Fruit fly (Drosophila melanogaster) Kc167 (cell line): ENCODE measurements around the gene Adi1.

Experiments
- Myc ChIP-seq: fragments of >200 bp; optimal IDR thresholded peaks from 2 replicates; lab custom pipeline; 2017; ENCODE audit warnings: missing external identifiers
- Sin3A ChIP-seq: fragments of >200 bp; optimal IDR thresholded peaks from 2 replicates; lab custom pipeline; 2018; ENCODE audit warnings: missing external identifiers
- h ChIP-seq: fragments of >200 bp; optimal IDR thresholded peaks from 3 replicates; lab custom pipeline; 2018; ENCODE audit warnings: missing external identifiers
- insv ChIP-seq: fragments of >200 bp; optimal IDR thresholded peaks from 3 replicates; lab custom pipeline; 2018; ENCODE audit warnings: missing external identifiers
- psq ChIP-seq: fragments of >200 bp; optimal IDR thresholded peaks from 2 replicates; lab custom pipeline; 2017; ENCODE audit warnings: missing external identifiers
- ttk ChIP-seq: sonication (Bioruptor generic); optimal IDR thresholded peaks from 2 replicates; lab custom pipeline; 2017; ENCODE audit warnings: missing external identifiers

Adi1 gene

DNA sequence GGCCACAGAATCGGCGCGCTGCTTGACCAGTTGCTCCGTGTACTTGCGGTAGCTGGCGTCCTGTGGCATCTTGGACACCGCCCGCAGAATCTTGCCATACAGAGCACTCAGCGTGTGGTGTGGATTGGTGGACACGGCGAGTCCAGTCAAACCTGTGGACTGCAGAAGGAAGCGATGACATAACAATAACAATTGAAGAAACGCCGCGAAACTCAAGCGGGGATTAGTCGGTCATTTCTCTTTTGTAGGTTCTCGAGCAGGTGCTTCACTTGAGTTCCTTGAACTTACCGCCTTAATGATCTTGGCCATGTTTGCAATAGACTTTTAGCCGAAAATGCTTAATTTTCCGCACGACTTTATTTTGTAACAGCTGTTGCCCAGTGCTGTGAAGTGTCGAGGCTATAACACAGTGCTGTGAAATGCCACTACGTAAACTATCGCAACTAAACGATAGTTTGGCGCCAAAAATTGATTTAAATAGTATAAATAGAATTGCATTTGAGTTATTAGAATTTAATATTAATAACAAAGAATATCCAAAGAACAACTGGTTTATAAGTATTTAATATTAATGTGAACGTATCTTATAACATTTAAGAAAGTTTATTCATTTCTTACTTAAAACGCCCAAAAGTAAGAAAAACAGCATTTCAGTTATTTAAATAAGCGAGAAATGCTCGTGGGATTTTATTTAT lies 30.7 kb downstream of the Adi1 start, which contains the start of gene ND-13B:
TSS of gene ND-13B (minus strand) at position 400 of the 695 bp plus-strand sequence.
- TF ChIP-seq h (lab: Kevin White, UChicago) (no peak), Myc (lab: Kevin White, UChicago) (no peak), insv (no peak), ttk (lab: Kevin White, UChicago) (no peak), psq (lab: Kevin White, UChicago) (no peak), Sin3A (lab: Kevin White, UChicago) (no peak)

- TF ChIP-seq h (lab: Kevin White, UChicago), result no peak
- TF ChIP-seq ttk (lab: Kevin White, UChicago), result no peak
- no peak for TF ChIP-seq insv
- TF ChIP-seq psq (lab: Kevin White, UChicago), result no peak
- TF ChIP-seq Sin3A (lab: Kevin White, UChicago), result no peak
- TF ChIP-seq Myc (lab: Kevin White, UChicago), result no peak
Measured at dm6 chr3L:10696635-10697412, 33.6 kb downstream of the Adi1 start, which contains the start of gene NijA. Gene NijA, minus strand, starts transcription at chr3L:10696877.

- no peak for TF ChIP-seq Myc (lab: Kevin White, UChicago)
- TF ChIP-seq h (lab: Kevin White, UChicago), result no peak
- no peak for TF ChIP-seq ttk (lab: Kevin White, UChicago)
- TF ChIP-seq psq (lab: Kevin White, UChicago), result no peak
- no peak for TF ChIP-seq Sin3A (lab: Kevin White, UChicago)
- TF ChIP-seq insv, result no peak
Measured at dm6 chr3L:10697413-10698118, 34.4 kb downstream of the Adi1 start.

DNA sequence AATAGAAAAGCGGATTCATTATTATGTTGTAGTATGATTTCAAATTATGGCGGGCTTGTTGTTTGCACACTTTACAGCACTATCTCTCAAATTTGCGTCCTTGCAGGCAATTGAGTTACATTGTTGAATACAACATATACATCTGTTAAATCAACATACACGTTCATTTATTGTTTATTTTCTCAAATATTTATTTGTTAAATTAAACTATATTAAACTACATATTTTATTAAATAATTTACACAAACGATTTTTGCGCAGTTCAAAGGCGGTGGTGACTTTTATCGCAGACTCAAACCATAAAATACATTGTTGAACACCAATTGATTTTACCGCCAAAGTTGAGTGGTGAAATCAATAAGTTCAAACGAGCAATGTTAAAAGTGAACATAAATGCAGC lies 35.0 kb downstream of the Adi1 start:
- TF ChIP-seq Myc (lab: Kevin White, UChicago), result no peak
- TF ChIP-seq ttk (lab: Kevin White, UChicago), result no peak
- TF ChIP-seq h (lab: Kevin White, UChicago), result no peak
- TF ChIP-seq psq (lab: Kevin White, UChicago), result no peak
- TF ChIP-seq Sin3A (lab: Kevin White, UChicago), result no peak
- TF ChIP-seq insv, result no peak

DNA sequence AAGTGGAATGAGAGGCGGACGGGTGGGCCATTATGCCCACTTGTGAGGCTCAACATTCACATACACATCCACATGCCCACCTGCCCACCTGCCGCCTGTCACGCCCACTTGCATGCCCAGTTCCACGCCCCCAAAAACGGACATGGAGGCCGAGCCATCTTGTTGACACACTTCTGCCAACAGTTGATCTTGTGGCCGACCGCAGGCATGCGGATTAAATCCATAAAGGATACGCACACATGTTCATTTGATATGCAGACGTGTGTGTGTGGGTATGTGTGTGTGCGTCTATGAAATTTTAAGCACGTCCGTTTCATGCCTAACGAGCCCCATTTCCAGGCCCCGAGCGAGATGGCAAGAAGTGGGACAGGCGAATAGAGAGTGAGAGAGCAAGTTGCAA lies 39.0 kb downstream of the Adi1 start:
- TF ChIP-seq psq (lab: Kevin White, UChicago) (no peak), Myc (lab: Kevin White, UChicago) (no peak), Sin3A (lab: Kevin White, UChicago) (no peak), h (lab: Kevin White, UChicago) (no peak), insv (no peak), ttk (lab: Kevin White, UChicago) (no peak)

DNA sequence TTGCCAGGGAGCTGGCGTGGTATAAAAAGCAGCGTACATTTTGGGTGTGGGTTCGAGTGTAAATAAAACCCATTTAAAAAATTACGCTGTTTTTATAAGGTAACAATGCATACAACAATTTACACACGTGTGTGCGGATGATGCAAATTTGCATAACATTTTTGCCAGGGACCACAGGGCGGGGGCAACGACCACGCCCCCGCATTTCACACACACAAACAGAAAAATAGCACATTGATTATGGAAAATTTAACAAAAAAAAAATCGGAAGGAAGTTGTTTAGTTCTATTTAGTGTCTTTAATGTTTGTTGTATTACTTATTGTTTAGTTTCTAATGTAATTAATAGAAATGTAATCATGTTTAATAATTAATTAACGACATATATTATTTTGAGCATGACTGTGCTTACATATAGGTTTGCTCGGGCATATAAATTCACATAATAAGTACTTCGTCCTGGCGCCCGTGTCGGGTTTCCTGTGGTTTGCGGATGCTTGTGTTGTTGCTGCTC lies 41.4 kb downstream of the Adi1 start:
- TF ChIP-seq Myc (lab: Kevin White, UChicago) (no peak), ttk (lab: Kevin White, UChicago) (no peak), Sin3A (lab: Kevin White, UChicago) (no peak), psq (lab: Kevin White, UChicago) (no peak), insv (no peak)

dm6 chr3L:10709132-10709531 lies 46.0 kb downstream of the Adi1 start:
- no peak for TF ChIP-seq psq (lab: Kevin White, UChicago)
- TF ChIP-seq h (lab: Kevin White, UChicago), result no peak
- TF ChIP-seq insv, result no peak
- no peak for TF ChIP-seq Sin3A (lab: Kevin White, UChicago)
- no peak for TF ChIP-seq ttk (lab: Kevin White, UChicago)
- TF ChIP-seq Myc (lab: Kevin White, UChicago), result no peak

dm6 chr3L:10711352-10711751 lies 48.2 kb downstream of the Adi1 start:
- no peak for TF ChIP-seq ttk (lab: Kevin White, UChicago)
- no peak for TF ChIP-seq Myc (lab: Kevin White, UChicago)
- no peak for TF ChIP-seq psq (lab: Kevin White, UChicago)
- no peak for TF ChIP-seq insv
- TF ChIP-seq Sin3A (lab: Kevin White, UChicago), result no peak
- TF ChIP-seq h (lab: Kevin White, UChicago), result no peak

- TF ChIP-seq insv (no peak), Myc (lab: Kevin White, UChicago) (no peak), Sin3A (lab: Kevin White, UChicago) (no peak), psq (lab: Kevin White, UChicago) (no peak), ttk (lab: Kevin White, UChicago) (no peak), h (lab: Kevin White, UChicago) (no peak)
Measured at dm6 chr3L:10712005-10712404, 48.8 kb downstream of the Adi1 start.

- no peak for TF ChIP-seq Sin3A (lab: Kevin White, UChicago)
- no peak for TF ChIP-seq Myc (lab: Kevin White, UChicago)
- no peak for TF ChIP-seq psq (lab: Kevin White, UChicago)
- TF ChIP-seq ttk (lab: Kevin White, UChicago), result no peak
- no peak for TF ChIP-seq insv
- no peak for TF ChIP-seq h (lab: Kevin White, UChicago)
Measured at dm6 chr3L:10713458-10714118, 50.4 kb downstream of the Adi1 start.
